Worm (Caenorhabditis elegans): ENCODE results near the gene F58F9.4.

ce11 chrIV:6266499-6266898 lies 35.7 kb downstream of the F58F9.4 start, which contains the start of gene srv-29:
- TF ChIP-seq pha-4 (GFP tag; IDR thresholded peaks at IDR 0.05) (no peak), pha-4 (tag; optimal IDR thresholded peaks at IDR 0.05) (no peak), ama-1 (optimal IDR thresholded peaks at IDR 0.05) (no peak), egl-27 (tag; optimal IDR thresholded peaks at IDR 0.05) (no peak), lin-13 (GFP tag; optimal IDR thresholded peaks at IDR 0.05) (no peak), nhr-237 (tag; optimal IDR thresholded peaks at IDR 0.05) (no peak), mdl-1 (tag; optimal IDR thresholded peaks at IDR 0.05) (no peak), dmd-8 (GFP tag; IDR thresholded peaks at IDR 0.05) (no peak), gei-8 (GFP tag; optimal IDR thresholded peaks at IDR 0.05) (no peak), lin-39 (tag; optimal IDR thresholded peaks at IDR 0.05) (no peak), zip-2 (tag; optimal IDR thresholded peaks at IDR 0.05) (no peak), php-3 (GFP tag; IDR thresholded peaks at IDR 0.05) (no peak), ceh-82 (tag; optimal IDR thresholded peaks at IDR 0.05) (no peak)

All from whole organism, L4 larva.